Fruit fly (Drosophila melanogaster) whole organism, embryonic: Measurements from ENCODE around the gene CG13315.

Experiments
- CG10209 ChIP-seq: fragments of 200-800 bp; sonication (Bioruptor generic); optimal IDR thresholded peaks from 3 replicates; lab custom pipeline; 2017; ENCODE audit warnings: missing biosample characterization, mild to moderate bottlenecking, missing genetic modification characterization, missing genetic modification reagents
- CG11398 ChIP-seq: fragments of 200-800 bp; sonication (Bioruptor generic); optimal IDR thresholded peaks from 2 replicates; lab custom pipeline; 2016; ENCODE audit warnings: missing biosample characterization, missing genetic modification characterization
- CG12071 ChIP-seq: fragments of 200-800 bp; sonication (Bioruptor generic); optimal IDR thresholded peaks from 3 replicates; lab custom pipeline; 2018; ENCODE audit warnings: missing biosample characterization, mild to moderate bottlenecking, missing genetic modification characterization
- CG12219 ChIP-seq: fragments of 200-800 bp; sonication (Bioruptor generic); optimal IDR thresholded peaks from 3 replicates; lab custom pipeline; 2018; ENCODE audit warnings: missing biosample characterization, mild to moderate bottlenecking, missing genetic modification characterization
- CG14710 ChIP-seq: fragments of 200-800 bp; sonication (Bioruptor generic); optimal IDR thresholded peaks from 3 replicates; lab custom pipeline; 2019; ENCODE audit warnings: missing biosample characterization, mild to moderate bottlenecking, missing genetic modification characterization, moderate library complexity
- CG17186 ChIP-seq: fragments of 200-800 bp; sonication (Bioruptor generic); optimal IDR thresholded peaks from 3 replicates; lab custom pipeline; 2017; ENCODE audit warnings: missing biosample characterization, missing genetic modification reagents, missing genetic modification characterization
- CG2199 ChIP-seq: fragments of 200-800 bp; sonication (Bioruptor generic); IDR thresholded peaks from 3 replicates; pipeline ENCODE4 v1.3.6; 2022; ENCODE audit warnings: missing biosample characterization, missing genetic modification characterization
- CG2875 ChIP-seq: fragments of 200-800 bp; sonication (Bioruptor generic); optimal IDR thresholded peaks from 2 replicates; lab custom pipeline; 2017; ENCODE audit warnings: missing biosample characterization, mild to moderate bottlenecking, missing genetic modification characterization, missing genetic modification reagents
- CG43689 ChIP-seq: fragments of 200-800 bp; sonication (Bioruptor generic); IDR thresholded peaks from 2 replicates; pipeline ENCODE4 v1.3.6; 2022; ENCODE audit warnings: missing biosample characterization, missing genetic modification characterization
- CG4854 ChIP-seq: fragments of 200-800 bp; sonication (Bioruptor generic); optimal IDR thresholded peaks from 2 replicates; lab custom pipeline; 2016; ENCODE audit warnings: missing biosample characterization, missing genetic modification characterization, inconsistent platforms
- CG7745 ChIP-seq: fragments of 200-800 bp; sonication (Bioruptor generic); optimal IDR thresholded peaks from 2 replicates; lab custom pipeline; 2018; ENCODE audit warnings: missing biosample characterization, mild to moderate bottlenecking, missing genetic modification characterization, moderate library complexity
- CG7987 ChIP-seq: fragments of 200-800 bp; sonication (Bioruptor generic); optimal IDR thresholded peaks from 2 replicates; lab custom pipeline; 2018; ENCODE audit warnings: missing biosample characterization, mild to moderate bottlenecking, missing genetic modification characterization, moderate library complexity
- CG8281 ChIP-seq: fragments of 200-800 bp; sonication (Bioruptor generic); optimal IDR thresholded peaks from 2 replicates; lab custom pipeline; 2018; ENCODE audit warnings: missing biosample characterization, mild to moderate bottlenecking, missing genetic modification characterization, moderate library complexity
- CG9817 ChIP-seq: fragments of 200-800 bp; sonication (Bioruptor generic); optimal IDR thresholded peaks from 2 replicates; lab custom pipeline; 2018; ENCODE audit warnings: missing biosample characterization, mild to moderate bottlenecking, missing genetic modification characterization, moderate library complexity
- CG9932 ChIP-seq: fragments of 200-800 bp; sonication (Bioruptor generic); IDR thresholded peaks from 2 replicates; pipeline ENCODE4 v1.3.6; 2022; ENCODE audit warnings: missing biosample characterization, missing genetic modification characterization
- Camta ChIP-seq: fragments of 200-800 bp; sonication (Bioruptor generic); optimal IDR thresholded peaks from 2 replicates; lab custom pipeline; 2016; ENCODE audit warnings: missing biosample characterization, missing genetic modification characterization
- CrebB ChIP-seq: fragments of 200-800 bp; sonication (Bioruptor generic); optimal IDR thresholded peaks from 3 replicates; lab custom pipeline; 2018; ENCODE audit warnings: missing biosample characterization, mild to moderate bottlenecking, missing genetic modification characterization
- D ChIP-seq, 2 experiments: fragments of 200-800 bp in 1 of 2; fragments of >200 bp in 1 of 2; sonication (Bioruptor generic) in 1 of 2; optimal IDR thresholded peaks; 2 replicates in 1 of 2; 3 replicates in 1 of 2; lab custom pipeline; 2017; ENCODE audit warnings: mild to moderate bottlenecking in 1 of 2, missing biosample characterization in 1 of 2, missing genetic modification characterization in 1 of 2, missing genetic modification reagents in 1 of 2
- D19B ChIP-seq: fragments of 200-800 bp; sonication (Bioruptor generic); optimal IDR thresholded peaks from 2 replicates; lab custom pipeline; 2017; ENCODE audit warnings: missing biosample characterization, mild to moderate bottlenecking, missing genetic modification characterization
- ERR ChIP-seq: fragments of 200-800 bp; sonication (Bioruptor generic); optimal IDR thresholded peaks from 2 replicates; lab custom pipeline; 2016; ENCODE audit warnings: missing biosample characterization, missing genetic modification characterization
- Hr3 ChIP-seq: fragments of 200-800 bp; sonication (Bioruptor generic); optimal IDR thresholded peaks from 3 replicates; lab custom pipeline; 2016; ENCODE audit warnings: missing biosample characterization, missing genetic modification characterization
- Meics ChIP-seq: fragments of 200-800 bp; sonication (Bioruptor generic); optimal IDR thresholded peaks from 2 replicates; lab custom pipeline; 2017; ENCODE audit warnings: missing biosample characterization, mild to moderate bottlenecking, missing genetic modification characterization
- Nf-YB ChIP-seq: fragments of 200-800 bp; sonication (Bioruptor generic); optimal IDR thresholded peaks from 3 replicates; lab custom pipeline; 2019; ENCODE audit warnings: missing biosample characterization, mild to moderate bottlenecking, missing genetic modification characterization, moderate library complexity
- Oaz ChIP-seq: fragments of 200-800 bp; sonication (Bioruptor generic); IDR thresholded peaks from 2 replicates; pipeline ENCODE4 v1.3.6; 2022; ENCODE audit warnings: missing biosample characterization, missing genetic modification characterization
- Opbp ChIP-seq: fragments of 200-800 bp; sonication (Bioruptor generic); IDR thresholded peaks from 3 replicates; pipeline ENCODE4 v1.3.6; 2022; ENCODE audit warnings: missing biosample characterization, missing genetic modification characterization; ENCODE audit not compliant: partially characterized antibody
- PHDP ChIP-seq: fragments of 200-800 bp; sonication (Bioruptor generic); optimal IDR thresholded peaks from 3 replicates; lab custom pipeline; 2018; ENCODE audit warnings: missing biosample characterization, mild to moderate bottlenecking, missing genetic modification characterization, moderate library complexity
- Trl ChIP-seq, 3 experiments: fragments of >200 bp in 2 of 3; fragments of 200-800 bp in 1 of 3; sonication (Bioruptor generic) in 1 of 3; optimal IDR thresholded peaks; 2 replicates in 1 of 3; 3 replicates in 2 of 3; lab custom pipeline; 2016 to 2017; ENCODE audit warnings: missing biosample characterization in 1 of 3, missing genetic modification characterization in 1 of 3
- Usf ChIP-seq: fragments of 200-800 bp; sonication (Bioruptor generic); optimal IDR thresholded peaks from 2 replicates; lab custom pipeline; 2017; ENCODE audit warnings: missing genotype, missing biosample characterization, missing genetic modification characterization
- ato ChIP-seq: fragments of 200-800 bp; sonication (Bioruptor generic); IDR thresholded peaks from 2 replicates; pipeline ENCODE4 v1.3.6; 2022; ENCODE audit warnings: missing biosample characterization, missing genetic modification characterization; ENCODE audit not compliant: partially characterized antibody
- bsh ChIP-seq, 2 experiments: fragments of 200-800 bp; sonication (Bioruptor generic); optimal IDR thresholded peaks; 2 replicates each; lab custom pipeline; 2017 to 2018; ENCODE audit warnings: mild to moderate bottlenecking in 2 of 2, missing biosample characterization in 2 of 2, missing genetic modification characterization in 2 of 2, moderate library complexity in 1 of 2
- chif ChIP-seq, 2 experiments: fragments of 200-800 bp; sonication (Bioruptor generic); optimal IDR thresholded peaks; 3 replicates each; lab custom pipeline; 2016; ENCODE audit warnings: missing biosample characterization in 2 of 2, missing genetic modification characterization in 2 of 2
- chn ChIP-seq: fragments of 200-800 bp; sonication (Bioruptor generic); optimal IDR thresholded peaks from 2 replicates; lab custom pipeline; 2016; ENCODE audit warnings: missing biosample characterization, missing genetic modification characterization
- cwo ChIP-seq: fragments of 200-800 bp; sonication (Bioruptor generic); optimal IDR thresholded peaks from 3 replicates; lab custom pipeline; 2017; ENCODE audit warnings: missing biosample characterization, missing genetic modification characterization, mild to moderate bottlenecking, moderate library complexity, missing genetic modification reagents
- esg ChIP-seq: fragments of 200-800 bp; sonication (Bioruptor generic); conservative IDR thresholded peaks from 2 replicates; pipeline ENCODE4 v1.3.6; 2022; ENCODE audit warnings: missing biosample characterization, missing genetic modification characterization
- exex ChIP-seq: fragments of 200-800 bp; sonication (Bioruptor generic); optimal IDR thresholded peaks from 4 replicates; lab custom pipeline; 2018; ENCODE audit warnings: missing biosample characterization, mild to moderate bottlenecking, missing genetic modification characterization, moderate library complexity
- fru ChIP-seq: fragments of >200 bp; optimal IDR thresholded peaks from 2 replicates; lab custom pipeline; 2017
- h ChIP-seq: fragments of >200 bp; optimal IDR thresholded peaks from 2 replicates; lab custom pipeline; 2017
- jing ChIP-seq: fragments of 200-800 bp; sonication (Bioruptor generic); optimal IDR thresholded peaks from 2 replicates; lab custom pipeline; 2018; ENCODE audit warnings: missing biosample characterization, mild to moderate bottlenecking, missing genetic modification characterization
- nerfin-1 ChIP-seq: fragments of 200-800 bp; sonication (Bioruptor generic); optimal IDR thresholded peaks from 3 replicates; lab custom pipeline; 2019; ENCODE audit warnings: missing biosample characterization, mild to moderate bottlenecking, missing genetic modification characterization, moderate library complexity
- otp ChIP-seq: fragments of 200-800 bp; sonication (Bioruptor generic); IDR thresholded peaks from 3 replicates; pipeline ENCODE4, ENCODE4 v1.3.6; 2022; ENCODE audit warnings: missing biosample characterization, missing genetic modification characterization
- slbo ChIP-seq: fragments of 200-800 bp; sonication (Bioruptor generic); IDR thresholded peaks from 2 replicates; pipeline ENCODE4 v1.3.6; 2022; ENCODE audit warnings: missing biosample characterization, missing genetic modification characterization
- sqz ChIP-seq: fragments of 200-800 bp; sonication (Bioruptor generic); optimal IDR thresholded peaks from 3 replicates; lab custom pipeline; 2018; ENCODE audit warnings: missing biosample characterization, mild to moderate bottlenecking, missing genetic modification characterization
- tap ChIP-seq: fragments of 200-800 bp; optimal IDR thresholded peaks from 3 replicates; lab custom pipeline; 2019; ENCODE audit warnings: missing biosample characterization, mild to moderate bottlenecking, missing genetic modification characterization, moderate library complexity
- trem ChIP-seq: fragments of 200-800 bp; optimal IDR thresholded peaks from 3 replicates; lab custom pipeline; 2019; ENCODE audit warnings: missing biosample characterization, mild to moderate bottlenecking, missing genetic modification characterization, moderate library complexity
- trh ChIP-seq: fragments of 200-800 bp; sonication (Bioruptor generic); optimal IDR thresholded peaks from 2 replicates; lab custom pipeline; 2016; ENCODE audit warnings: missing biosample characterization, missing genetic modification characterization
- unc-4 ChIP-seq: fragments of 200-800 bp; sonication (Bioruptor generic); IDR thresholded peaks from 2 replicates; pipeline ENCODE4 v1.3.6; 2022; ENCODE audit warnings: missing biosample characterization, missing genetic modification characterization; ENCODE audit not compliant: partially characterized antibody
- wek ChIP-seq: fragments of 200-800 bp; sonication (Bioruptor generic); optimal IDR thresholded peaks from 3 replicates; lab custom pipeline; 2018; ENCODE audit warnings: missing biosample characterization, mild to moderate bottlenecking, missing genetic modification characterization, moderate library complexity

The CG13315 gene

DNA sequence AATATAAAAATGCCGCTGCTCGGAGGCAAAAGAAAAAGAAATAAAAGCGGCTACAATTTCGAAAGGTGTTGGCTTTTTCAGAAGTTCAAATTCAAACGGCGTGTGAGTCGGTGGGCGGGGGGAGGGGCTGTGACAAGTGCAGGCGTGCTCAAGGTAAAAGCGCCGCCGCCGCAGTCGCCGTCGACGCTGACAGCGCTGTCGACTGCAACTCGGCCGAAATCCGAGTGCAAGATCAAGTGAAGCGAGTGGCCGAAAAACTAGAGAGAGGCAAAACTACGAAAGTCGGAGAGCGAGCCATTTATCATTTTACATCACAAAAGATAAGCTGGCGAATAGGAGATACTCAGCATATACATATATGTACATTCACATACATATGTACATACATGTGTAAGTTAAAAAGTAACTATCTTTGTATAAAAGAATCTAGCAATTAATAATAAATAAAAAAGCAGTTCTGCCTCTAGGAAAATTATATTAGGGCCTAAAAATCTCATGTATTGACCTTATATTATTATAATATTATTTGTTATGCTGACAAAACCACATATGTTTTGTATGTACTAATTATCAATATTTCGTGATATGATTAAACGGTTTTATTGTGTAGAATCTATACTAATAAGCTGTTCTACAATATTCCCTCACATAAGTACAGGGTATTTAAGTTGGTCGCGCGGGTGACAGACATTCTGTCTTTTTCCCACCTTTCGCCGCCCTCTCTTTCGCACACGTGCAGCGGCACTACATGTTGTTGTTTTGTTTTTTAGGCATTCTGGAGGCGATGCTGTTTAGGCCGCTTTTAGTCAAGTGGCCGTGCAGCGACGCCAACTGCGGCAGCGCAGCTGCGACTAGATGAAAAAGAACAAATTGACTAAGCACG, 32.3 kb downstream of the CG13315 start (continued):
- no peak for TF ChIP-seq D (optimal IDR thresholded peaks at IDR 0.05; lab: Kevin White, UChicago)
- TF ChIP-seq D (GFP tag; optimal IDR thresholded peaks at IDR 0.05; lab: Kevin White, UChicago), result peak; percentile 75
- peak; percentile 38 for TF ChIP-seq exex
- no peak for TF ChIP-seq Camta (GFP tag; lab: Kevin White, UChicago)
- TF ChIP-seq Oaz, result no peak
- TF ChIP-seq cwo (GFP tag; lab: Kevin White, UChicago), result peak; percentile 47
- 0 out of 3 replicates have a peak, but pooled peaks have one; percentile 36 for TF ChIP-seq Opbp (GFP tag; lab: Robert Waterston, UW)
- peak; percentile 10 for TF ChIP-seq CG12219 (GFP tag; lab: Kevin White, UChicago)
- no peak for TF ChIP-seq CG7745
- TF ChIP-seq CrebB, result no peak
- TF ChIP-seq Trl (optimal IDR thresholded peaks at IDR 0.05; lab: Kevin White, UChicago), result peak; percentile 18 to 51
- TF ChIP-seq Trl (GFP tag; optimal IDR thresholded peaks at IDR 0.05; lab: Kevin White, UChicago), result no peak
- peak; percentile 96 for TF ChIP-seq D19B (GFP tag; lab: Kevin White, UChicago)
- TF ChIP-seq chif (GFP tag; optimal IDR thresholded peaks at IDR 0.05; lab: Kevin White, UChicago), result peak in 1 of 2 experiments; percentile 8
- TF ChIP-seq ato, result no peak
- TF ChIP-seq slbo (GFP tag; lab: Robert Waterston, UW), result 0 out of 2 replicates have a peak, but pooled peaks have one; percentile 44
- TF ChIP-seq CG43689, result no peak
- TF ChIP-seq chn (GFP tag; lab: Kevin White, UChicago), result no peak
- TF ChIP-seq CG11398 (GFP tag; lab: Kevin White, UChicago), result peak; percentile 6
- no peak for TF ChIP-seq otp (GFP tag; lab: Robert Waterston, UW)
- TF ChIP-seq CG7987, result no peak
- TF ChIP-seq nerfin-1 (tag; lab: Kevin White, UChicago), result peak; percentile 37
- peak; percentile 3 for TF ChIP-seq CG12071 (GFP tag; lab: Kevin White, UChicago)
- no peak for TF ChIP-seq ERR (GFP tag; lab: Kevin White, UChicago)
- TF ChIP-seq CG2199, result 0 out of 3 replicates have a peak, but pooled peaks have one; percentile 54
- 0 out of 2 replicates have a peak, but pooled peaks have one; percentile 10 for TF ChIP-seq CG9932
- TF ChIP-seq Usf (GFP tag; lab: Kevin White, UChicago), result peak; percentile 30
- peak in 1 of 2 experiments; percentile 82 for TF ChIP-seq bsh (GFP tag; optimal IDR thresholded peaks at IDR 0.05; lab: Kevin White, UChicago)
- no peak for TF ChIP-seq h (lab: Kevin White, UChicago)
- TF ChIP-seq fru (lab: Kevin White, UChicago), result no peak
- TF ChIP-seq Hr3 (GFP tag; lab: Kevin White, UChicago), result peak; percentile 71
- 0 out of 2 replicates have a peak, but pooled peaks have one; percentile 11 for TF ChIP-seq esg
- TF ChIP-seq sqz (GFP tag; lab: Kevin White, UChicago), result peak; percentile 36
- no peak for TF ChIP-seq CG17186 (GFP tag; lab: Kevin White, UChicago)
- peak; percentile 79 for TF ChIP-seq CG14710 (tag; lab: Kevin White, UChicago)
- TF ChIP-seq CG2875 (GFP tag; lab: Kevin White, UChicago), result peak; percentile 73
- peak; percentile 6 for TF ChIP-seq CG8281 (tag; lab: Kevin White, UChicago)
- TF ChIP-seq wek, result no peak
- peak; percentile 45 for TF ChIP-seq Meics (GFP tag; lab: Kevin White, UChicago)
- TF ChIP-seq CG4854 (GFP tag; lab: Kevin White, UChicago), result no peak
- no peak for TF ChIP-seq CG9817 (tag; lab: Kevin White, UChicago)
- TF ChIP-seq PHDP (tag; lab: Kevin White, UChicago), result peak; percentile 77
- TF ChIP-seq Nf-YB (GFP tag; lab: Kevin White, UChicago), result peak; percentile 72
- peak; percentile 77 for TF ChIP-seq CG10209 (GFP tag; lab: Kevin White, UChicago)
- peak; percentile 55 for TF ChIP-seq trem (tag; lab: Kevin White, UChicago)
- peak; percentile 33 for TF ChIP-seq trh (GFP tag; lab: Kevin White, UChicago)
- TF ChIP-seq jing (GFP tag; lab: Kevin White, UChicago), result peak; percentile 8
- peak; percentile 49 for TF ChIP-seq tap (tag; lab: Kevin White, UChicago)
- no peak for TF ChIP-seq unc-4 (GFP tag; lab: Robert Waterston, UW)
